In the genomic region with DNA sequence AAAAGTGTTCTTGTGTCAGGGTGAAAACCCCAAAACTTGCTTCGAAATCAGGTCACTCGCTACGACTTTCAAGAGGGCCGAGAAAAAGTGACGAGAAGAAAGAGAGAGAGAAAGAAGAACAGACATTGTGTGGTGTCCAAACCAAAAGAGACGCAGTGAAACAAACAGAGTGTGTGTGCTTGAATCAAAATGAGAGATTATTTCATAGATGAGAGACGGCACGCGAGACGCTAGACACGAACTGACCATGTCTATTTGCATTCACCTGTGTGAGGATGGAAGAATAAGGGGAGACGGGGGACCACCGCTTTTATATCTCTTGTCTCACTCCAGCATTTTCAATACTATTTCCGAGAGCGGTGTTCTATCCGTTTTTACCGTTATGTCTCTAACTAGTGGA, we compare ENCODE assay signal across 1 worm cellular context.
TF ChIP-seq lines count a peak whose summit lies in the region.

No protein-coding gene starts in this region.

TF ChIP-seq in whole organism, L4 larva, 104 proteins besides CTCF, POLR2A, EP300 and RAD21 (continued from another document):
- TF ChIP-seq pha-4 (GFP tag; IDR thresholded peaks at IDR 0.05; lab: Robert Waterston, UW) (no peak), pha-4 (tag; optimal IDR thresholded peaks at IDR 0.05; lab: Kevin White, UChicago) (peak; percentile 67), gei-8 (GFP tag; optimal IDR thresholded peaks at IDR 0.05; lab: Kevin White, UChicago) (no peak), saeg-2 (GFP tag; IDR thresholded peaks at IDR 0.05; lab: Robert Waterston, UW) (no peak), D1046.2 (GFP tag; IDR thresholded peaks at IDR 0.05; lab: Robert Waterston, UW) (no peak)
TF ChIP-seq in whole organism, L4 larva: peak in this region for 26.
